Worm (Caenorhabditis elegans): ENCODE measurements around the gene F42C5.3.

The F42C5.3 gene

ce11 chrIV:7291066-7291465 lies 3.7 kb upstream of the F42C5.3 start:
- no peak for TF ChIP-seq nhr-237 (tag; optimal IDR thresholded peaks at IDR 0.05)
- no peak for TF ChIP-seq snpc-4 (tag; optimal IDR thresholded peaks at IDR 0.05)
- no peak for TF ChIP-seq lin-32 (GFP tag; optimal IDR thresholded peaks at IDR 0.05)
- no peak for TF ChIP-seq nhr-76 (tag; optimal IDR thresholded peaks at IDR 0.05)
- no peak for TF ChIP-seq nhr-28 (tag; optimal IDR thresholded peaks at IDR 0.05)
- no peak for TF ChIP-seq elt-1 (tag; optimal IDR thresholded peaks at IDR 0.05; ENCODE audit: borderline replicate concordance, insufficient read depth)
- no peak for TF ChIP-seq unc-120 (tag; optimal IDR thresholded peaks at IDR 0.05; ENCODE audit: poor library complexity, severe bottlenecking)
- no peak for TF ChIP-seq ztf-11 (tag; optimal IDR thresholded peaks at IDR 0.05)

ce11 chrIV:7285839-7286238 lies 1.5 kb downstream of the F42C5.3 start, which contains the start of gene C06E4.8:
C06E4.8 (minus strand) TSS chrIV:7285875.
- TF ChIP-seq mep-1 (tag; optimal IDR thresholded peaks at IDR 0.05) (no peak), ces-1 (GFP tag; optimal IDR thresholded peaks at IDR 0.05) (no peak), cnd-1 (tag; optimal IDR thresholded peaks at IDR 0.05) (no peak)

ce11 chrIV:7282957-7283356 lies 4.4 kb downstream of the F42C5.3 start, which contains the start of gene C06E4.1:
C06E4.1 (plus strand) TSS chrIV:7283257.
- TF ChIP-seq nhr-28 (tag; optimal IDR thresholded peaks at IDR 0.05) (no peak), ceh-83 (GFP tag; optimal IDR thresholded peaks at IDR 0.05) (no peak), nhr-237 (tag; optimal IDR thresholded peaks at IDR 0.05) (no peak), bed-3 (GFP tag; optimal IDR thresholded peaks at IDR 0.05) (no peak), elt-3 (tag; optimal IDR thresholded peaks at IDR 0.05) (no peak), ham-2 (GFP tag; optimal IDR thresholded peaks at IDR 0.05) (no peak), M03D4.4 (tag; optimal IDR thresholded peaks at IDR 0.05) (no peak), unc-120 (tag; optimal IDR thresholded peaks at IDR 0.05; ENCODE audit: poor library complexity, severe bottlenecking) (no peak), unc-39 (tag; optimal IDR thresholded peaks at IDR 0.05) (no peak), tbx-8 (GFP tag; optimal IDR thresholded peaks at IDR 0.05) (no peak), mab-5 (tag; optimal IDR thresholded peaks at IDR 0.05) (no peak), unc-62 (GFP tag; optimal IDR thresholded peaks at IDR 0.05) (no peak)

DNA sequence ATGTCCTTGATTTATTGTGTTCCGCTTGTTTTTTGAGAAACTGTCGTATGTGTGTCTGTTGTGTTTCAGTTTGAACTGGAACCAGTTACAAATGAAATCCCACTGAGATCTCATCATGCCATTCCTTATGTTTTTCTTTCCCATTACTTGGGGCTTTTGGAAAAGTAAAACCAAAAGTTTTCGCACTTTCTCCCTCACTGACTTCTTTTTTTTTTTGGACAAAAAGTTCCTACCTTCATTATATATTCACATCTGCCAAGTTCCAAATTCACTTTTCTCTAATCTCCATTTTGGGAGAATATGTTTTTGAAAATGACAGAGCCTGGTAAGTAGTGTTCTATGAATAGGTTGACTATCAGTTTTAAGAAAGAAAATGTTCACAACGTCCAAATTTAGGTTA lies 10.7 kb downstream of the F42C5.3 start, which contains the start of gene C06E4.2:
Gene C06E4.2 (plus strand): TSS at position 301 of the 400 bp plus-strand sequence.
- no peak for TF ChIP-seq nhr-12 (tag; optimal IDR thresholded peaks at IDR 0.05)
- no peak for TF ChIP-seq nhr-2 (tag; optimal IDR thresholded peaks at IDR 0.05)
- no peak for TF ChIP-seq elt-3 (tag; optimal IDR thresholded peaks at IDR 0.05)
- TF ChIP-seq ztf-11 (tag; optimal IDR thresholded peaks at IDR 0.05), result no peak
- TF ChIP-seq zip-8 (tag; optimal IDR thresholded peaks at IDR 0.05), result no peak
- no peak for TF ChIP-seq bed-3 (GFP tag; optimal IDR thresholded peaks at IDR 0.05)
- TF ChIP-seq lsy-2 (tag; optimal IDR thresholded peaks at IDR 0.05), result no peak
- no peak for TF ChIP-seq ham-2 (GFP tag; optimal IDR thresholded peaks at IDR 0.05)
- no peak for TF ChIP-seq ceh-43 (GFP tag; optimal IDR thresholded peaks at IDR 0.05)

DNA sequence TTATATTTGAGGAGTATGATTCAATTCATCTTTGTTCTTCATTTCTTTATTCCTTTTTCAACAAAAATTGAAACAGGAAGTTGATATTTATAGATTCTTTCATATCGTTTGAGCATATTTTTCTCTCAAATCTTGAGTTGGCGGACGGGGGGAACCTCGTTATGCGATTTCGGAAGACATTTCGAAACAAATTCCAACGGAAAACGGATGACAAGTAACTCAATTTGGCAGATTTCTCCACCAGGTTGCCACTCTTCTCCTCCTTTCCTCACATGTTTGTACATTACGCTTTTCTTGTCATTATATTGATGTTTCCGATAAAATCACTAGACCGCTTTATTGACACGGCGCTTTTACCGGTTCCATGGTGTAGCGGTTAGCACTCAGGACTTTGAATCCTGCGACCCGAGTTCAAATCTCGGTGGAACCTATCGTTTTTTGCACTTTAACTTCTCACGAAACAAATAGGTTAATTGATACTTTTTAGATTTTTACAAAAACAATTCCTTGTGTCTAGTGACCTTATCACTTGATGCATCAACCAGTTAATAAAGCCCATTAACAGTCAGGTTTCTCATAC lies 12.3 kb downstream of the F42C5.3 start:
- TF ChIP-seq hlh-1 (tag; optimal IDR thresholded peaks at IDR 0.05) (no peak), ces-1 (GFP tag; optimal IDR thresholded peaks at IDR 0.05) (peak; percentile 76)

ce11 chrIV:7263137-7263536 lies 24.2 kb downstream of the F42C5.3 start, which contains the start of gene glb-2:
glb-2 (minus strand) TSS chrIV:7263237.
- TF ChIP-seq lin-32 (GFP tag; optimal IDR thresholded peaks at IDR 0.05) (no peak), ceh-83 (GFP tag; optimal IDR thresholded peaks at IDR 0.05) (no peak), unc-62 (GFP tag; optimal IDR thresholded peaks at IDR 0.05) (no peak), elt-1 (tag; optimal IDR thresholded peaks at IDR 0.05; ENCODE audit: borderline replicate concordance, insufficient read depth) (no peak), tbx-8 (GFP tag; optimal IDR thresholded peaks at IDR 0.05) (no peak), ceh-39 (tag; optimal IDR thresholded peaks at IDR 0.05) (no peak), mep-1 (tag; optimal IDR thresholded peaks at IDR 0.05) (no peak), unc-39 (tag; optimal IDR thresholded peaks at IDR 0.05) (no peak), mls-2 (tag; optimal IDR thresholded peaks at IDR 0.05) (no peak), nhr-2 (tag; optimal IDR thresholded peaks at IDR 0.05) (no peak), sem-2 (GFP tag; optimal IDR thresholded peaks at IDR 0.05) (no peak), bed-3 (GFP tag; optimal IDR thresholded peaks at IDR 0.05) (no peak), ces-1 (GFP tag; optimal IDR thresholded peaks at IDR 0.05) (no peak), drap-1 (GFP tag; optimal IDR thresholded peaks at IDR 0.05) (no peak), lsy-2 (tag; optimal IDR thresholded peaks at IDR 0.05) (no peak), nhr-12 (tag; optimal IDR thresholded peaks at IDR 0.05) (no peak), M03D4.4 (tag; optimal IDR thresholded peaks at IDR 0.05) (no peak), ham-2 (GFP tag; optimal IDR thresholded peaks at IDR 0.05) (no peak), nhr-237 (tag; optimal IDR thresholded peaks at IDR 0.05) (no peak), unc-120 (tag; optimal IDR thresholded peaks at IDR 0.05; ENCODE audit: poor library complexity, severe bottlenecking) (no peak)
